Worm (Caenorhabditis elegans) whole organism, L2 larva: Measurements from ENCODE around the gene epg-4.

Experiments used
- F13H6.1 ChIP-seq: sonication (generic microtip); optimal IDR thresholded peaks from 2 replicates; lab custom pipeline; 2016; ENCODE audit warnings: missing genetic modification characterization, missing compliant biosample characterization
- ama-1 ChIP-seq: fragments of 150-350 bp; optimal IDR thresholded peaks from 2 replicates; lab custom pipeline; 2018; ENCODE audit warnings: inconsistent platforms
- ceh-82 ChIP-seq: fragments of 150-350 bp; optimal IDR thresholded peaks from 2 replicates; lab custom pipeline; 2014; ENCODE audit warnings: missing biosample characterization, missing genetic modification characterization
- dmd-4 ChIP-seq: sonication (generic microtip); optimal IDR thresholded peaks from 2 replicates; lab custom pipeline; 2017; ENCODE audit warnings: missing biosample characterization, missing genetic modification characterization
- elt-3 ChIP-seq: sonication (generic microtip); optimal IDR thresholded peaks from 2 replicates; lab custom pipeline; 2017; ENCODE audit warnings: missing biosample characterization, missing genetic modification characterization
- lin-39 ChIP-seq: fragments of 150-350 bp; optimal IDR thresholded peaks from 2 replicates; lab custom pipeline; 2014; ENCODE audit warnings: missing biosample characterization, missing genetic modification reagents, missing genetic modification characterization
- nhr-12 ChIP-seq: fragments of 150-350 bp; optimal IDR thresholded peaks from 2 replicates; lab custom pipeline; 2014; ENCODE audit warnings: missing biosample characterization, missing genetic modification characterization
- nhr-21 ChIP-seq: fragments of 150-350 bp; optimal IDR thresholded peaks from 2 replicates; lab custom pipeline; 2014; ENCODE audit warnings: missing biosample characterization, missing genetic modification characterization
- nhr-237 ChIP-seq: fragments of 150-350 bp; optimal IDR thresholded peaks from 2 replicates; lab custom pipeline; 2014; ENCODE audit warnings: missing biosample characterization, missing genetic modification characterization
- snpc-4 ChIP-seq: fragments of 150-350 bp; optimal IDR thresholded peaks from 2 replicates; lab custom pipeline; 2014; ENCODE audit warnings: missing biosample characterization, missing genetic modification characterization
- unc-39 ChIP-seq: fragments of 150-350 bp; optimal IDR thresholded peaks from 2 replicates; lab custom pipeline; 2014; ENCODE audit warnings: missing biosample characterization, missing genetic modification characterization
- unc-55 ChIP-seq: fragments of 150-350 bp; sonication (generic microtip); optimal IDR thresholded peaks from 3 replicates; lab custom pipeline; 2014; ENCODE audit warnings: missing biosample characterization, missing genetic modification reagents, missing genetic modification characterization
- zag-1 ChIP-seq: fragments of 150-350 bp; optimal IDR thresholded peaks from 2 replicates; lab custom pipeline; 2014; ENCODE audit warnings: missing biosample characterization, missing genetic modification characterization
- ztf-11 ChIP-seq: sonication (generic microtip); optimal IDR thresholded peaks from 2 replicates; lab custom pipeline; 2017; ENCODE audit warnings: missing biosample characterization, missing genetic modification characterization

ce11 chrIII:7198838-7199237, 16.9 kb downstream of the epg-4 start, which contains the start of gene pfd-5:
- TF ChIP-seq unc-55 (GFP tag; lab: Kevin White, UChicago) (peak; percentile 78), nhr-21 (tag; lab: Kevin White, UChicago) (peak; percentile 20), elt-3 (tag; lab: Kevin White, UChicago) (no peak), nhr-12 (tag; lab: Kevin White, UChicago) (no peak), zag-1 (no peak), ztf-11 (no peak), snpc-4 (tag; lab: Kevin White, UChicago) (peak; percentile 7), lin-39 (tag; lab: Kevin White, UChicago) (no peak), F13H6.1 (tag; lab: Kevin White, UChicago) (peak; percentile 49), unc-39 (tag; lab: Kevin White, UChicago) (no peak), nhr-237 (tag; lab: Kevin White, UChicago) (no peak), ceh-82 (tag; lab: Kevin White, UChicago) (no peak), ama-1 (no peak), dmd-4 (tag; lab: Kevin White, UChicago) (no peak)
